Worm (Caenorhabditis elegans) whole organism, L1 larva: Measurements from ENCODE around the gene fdgt-2.

Experiments
- C04F5.9 ChIP-seq: sonication (generic microtip); optimal IDR thresholded peaks from 2 replicates; lab custom pipeline; 2016; ENCODE audit warnings: missing genetic modification characterization, missing compliant biosample characterization
- C16A3.4 ChIP-seq: fragments of 150-350 bp; optimal IDR thresholded peaks from 2 replicates; lab custom pipeline; 2014; ENCODE audit warnings: missing biosample characterization, missing genetic modification characterization
- C34B4.2 ChIP-seq: sonication (generic microtip); optimal IDR thresholded peaks from 2 replicates; lab custom pipeline; 2017; ENCODE audit warnings: mild to moderate bottlenecking, missing genetic modification characterization, missing compliant biosample characterization
- F16B12.6 ChIP-seq: fragments of 150-350 bp; optimal IDR thresholded peaks from 2 replicates; lab custom pipeline; 2014; ENCODE audit warnings: missing biosample characterization, missing genetic modification characterization
- aha-1 ChIP-seq: fragments of 150-350 bp; optimal IDR thresholded peaks from 2 replicates; lab custom pipeline; 2014; ENCODE audit warnings: missing biosample characterization, missing genetic modification characterization
- alr-1 ChIP-seq: fragments of 200-800 bp; sonication (Bioruptor generic); optimal IDR thresholded peaks from 2 replicates; lab custom pipeline; 2018; ENCODE audit warnings: borderline replicate concordance, mild to moderate bottlenecking, missing genetic modification characterization, missing compliant biosample characterization
- ceh-8 ChIP-seq: fragments of 200-800 bp; sonication (Bioruptor generic); optimal IDR thresholded peaks from 2 replicates; lab custom pipeline; 2018; ENCODE audit warnings: mild to moderate bottlenecking, missing genetic modification characterization, moderate library complexity, missing compliant biosample characterization
- ceh-82 ChIP-seq, 3 experiments: fragments of 150-350 bp in 1 of 3; sonication (generic microtip) in 2 of 3; optimal IDR thresholded peaks; 2 replicates each; lab custom pipeline; 2014 to 2017; ENCODE audit warnings: missing biosample characterization in 3 of 3, missing genetic modification characterization in 3 of 3
- ceh-88 ChIP-seq: fragments of 200-800 bp; sonication (Bioruptor generic); IDR thresholded peaks from 2 replicates; pipeline ENCODE4 v1.3.6; 2022; ENCODE audit warnings: missing genetic modification characterization, missing compliant biosample characterization
- ceh-90 ChIP-seq: sonication (generic microtip); optimal IDR thresholded peaks from 2 replicates; lab custom pipeline; 2016; ENCODE audit warnings: missing genetic modification characterization, missing compliant biosample characterization
- ces-1 ChIP-seq: fragments of 150-350 bp; optimal IDR thresholded peaks from 2 replicates; lab custom pipeline; 2014; ENCODE audit warnings: missing biosample characterization, missing genetic modification reagents, missing genetic modification characterization
- dpl-1 ChIP-seq, 3 experiments: fragments of 150-350 bp in 2 of 3; sonication (generic microtip) in 1 of 3; optimal IDR thresholded peaks; 2 replicates each; lab custom pipeline; 2014 to 2017; ENCODE audit warnings: missing biosample characterization in 3 of 3, missing genetic modification characterization in 3 of 3, missing genetic modification reagents in 3 of 3
- elt-2 ChIP-seq: sonication (generic microtip); optimal IDR thresholded peaks from 2 replicates; lab custom pipeline; 2016; ENCODE audit warnings: missing genetic modification characterization, mild to moderate bottlenecking, inconsistent platforms, missing compliant biosample characterization, missing genetic modification reagents
- ets-5 ChIP-seq: fragments of 200-800 bp; sonication (Bioruptor generic); IDR thresholded peaks from 2 replicates; pipeline ENCODE4 v1.3.6; 2022; ENCODE audit warnings: missing genetic modification characterization, missing compliant biosample characterization
- fkh-10 ChIP-seq: sonication (generic microtip); optimal IDR thresholded peaks from 2 replicates; lab custom pipeline; 2017; ENCODE audit warnings: missing biosample characterization, missing genetic modification reagents, missing genetic modification characterization
- fos-1 ChIP-seq: fragments of 150-350 bp; optimal IDR thresholded peaks from 2 replicates; lab custom pipeline; 2014; ENCODE audit warnings: missing biosample characterization, missing genetic modification characterization
- hlh-17 ChIP-seq: fragments of 200-800 bp; sonication (Bioruptor generic); optimal IDR thresholded peaks from 2 replicates; lab custom pipeline; 2018; ENCODE audit warnings: missing genetic modification characterization, mild to moderate bottlenecking, missing compliant biosample characterization, moderate library complexity, borderline replicate concordance
- hlh-4 ChIP-seq: sonication (generic microtip); optimal IDR thresholded peaks from 2 replicates; lab custom pipeline; 2016; ENCODE audit warnings: mild to moderate bottlenecking, missing genetic modification characterization, missing compliant biosample characterization
- hpl-2 ChIP-seq: fragments of 150-350 bp; optimal IDR thresholded peaks from 2 replicates; lab custom pipeline; 2014; ENCODE audit warnings: missing biosample characterization, missing genetic modification reagents, missing genetic modification characterization
- irx-1 ChIP-seq: sonication (generic microtip); optimal IDR thresholded peaks from 2 replicates; lab custom pipeline; 2016; ENCODE audit warnings: missing genetic modification characterization, missing compliant biosample characterization
- isw-1 ChIP-seq: fragments of 200-800 bp; sonication (Bioruptor generic); IDR thresholded peaks from 2 replicates; pipeline ENCODE4 v1.3.6; 2022; ENCODE audit warnings: missing genetic modification characterization, missing compliant biosample characterization
- jun-1 ChIP-seq: fragments of 150-350 bp; optimal IDR thresholded peaks from 2 replicates; lab custom pipeline; 2014; ENCODE audit warnings: missing biosample characterization, missing genetic modification reagents, missing genetic modification characterization
- lin-13 ChIP-seq: fragments of 150-350 bp; optimal IDR thresholded peaks from 2 replicates; lab custom pipeline; 2014; ENCODE audit warnings: missing biosample characterization, missing genetic modification reagents, missing genetic modification characterization
- lin-14 ChIP-seq: fragments of 200-800 bp; sonication (Bioruptor generic); optimal IDR thresholded peaks from 2 replicates; lab custom pipeline; 2018; ENCODE audit warnings: mild to moderate bottlenecking, missing genetic modification characterization, moderate library complexity, missing compliant biosample characterization
- lin-35 ChIP-seq, 2 experiments: fragments of 150-350 bp; optimal IDR thresholded peaks; 2 replicates each; lab custom pipeline; 2014; ENCODE audit warnings: missing biosample characterization in 2 of 2, missing genetic modification characterization in 2 of 2, missing genetic modification reagents in 2 of 2
- lir-3 ChIP-seq: sonication (generic microtip); optimal IDR thresholded peaks from 2 replicates; lab custom pipeline; 2016; ENCODE audit warnings: mild to moderate bottlenecking, missing genetic modification characterization, moderate library complexity, missing compliant biosample characterization; ENCODE audit not compliant: poor library complexity
- lsy-2 ChIP-seq, 2 experiments: fragments of 150-350 bp; optimal IDR thresholded peaks; 2 replicates each; lab custom pipeline; 2014; ENCODE audit warnings: missing biosample characterization in 2 of 2, missing genetic modification characterization in 2 of 2
- mab-9 ChIP-seq: fragments of 200-800 bp; sonication (Bioruptor generic); IDR thresholded peaks from 2 replicates; pipeline ENCODE4 v1.3.6; 2022; ENCODE audit warnings: missing genetic modification reagents, missing genetic modification characterization, missing compliant biosample characterization
- mep-1 ChIP-seq: fragments of 150-350 bp; optimal IDR thresholded peaks from 2 replicates; lab custom pipeline; 2014; ENCODE audit warnings: missing biosample characterization, missing genetic modification characterization
- nhr-12 ChIP-seq: sonication (generic microtip); optimal IDR thresholded peaks from 2 replicates; lab custom pipeline; 2017; ENCODE audit warnings: missing biosample characterization, missing genetic modification characterization
- nhr-20 ChIP-seq: sonication (generic microtip); optimal IDR thresholded peaks from 2 replicates; lab custom pipeline; 2016; ENCODE audit warnings: mild to moderate bottlenecking, missing genetic modification characterization, missing compliant biosample characterization
- nhr-237 ChIP-seq: fragments of 150-350 bp; optimal IDR thresholded peaks from 2 replicates; lab custom pipeline; 2014; ENCODE audit warnings: missing biosample characterization, missing genetic modification characterization
- nhr-28 ChIP-seq: fragments of 150-350 bp; optimal IDR thresholded peaks from 2 replicates; lab custom pipeline; 2014; ENCODE audit warnings: missing biosample characterization, missing genetic modification characterization
- nhr-47 ChIP-seq: sonication (generic microtip); optimal IDR thresholded peaks from 2 replicates; lab custom pipeline; 2016; ENCODE audit warnings: mild to moderate bottlenecking, missing genetic modification characterization, moderate library complexity, missing compliant biosample characterization
- nhr-71 ChIP-seq: sonication (generic microtip); optimal IDR thresholded peaks from 2 replicates; lab custom pipeline; 2016; ENCODE audit warnings: mild to moderate bottlenecking, missing genetic modification characterization, moderate library complexity, missing compliant biosample characterization
- nhr-84 ChIP-seq: sonication (generic microtip); optimal IDR thresholded peaks from 2 replicates; lab custom pipeline; 2017; ENCODE audit warnings: missing biosample characterization, missing genetic modification characterization
- pag-3 ChIP-seq: sonication (generic microtip); optimal IDR thresholded peaks from 2 replicates; lab custom pipeline; 2017; ENCODE audit warnings: missing genetic modification characterization, mild to moderate bottlenecking, missing compliant biosample characterization, antibody characterized with exemption, borderline replicate concordance; ENCODE audit not compliant: insufficient read depth
- rnt-1 ChIP-seq: sonication (generic microtip); optimal IDR thresholded peaks from 2 replicates; lab custom pipeline; 2016; ENCODE audit warnings: mild to moderate bottlenecking, missing genetic modification characterization, moderate library complexity, missing compliant biosample characterization
- skn-1 ChIP-seq: fragments of 150-350 bp; optimal IDR thresholded peaks from 2 replicates; lab custom pipeline; 2014; ENCODE audit warnings: missing biosample characterization, missing genetic modification characterization
- snu-23 ChIP-seq: sonication (generic microtip); optimal IDR thresholded peaks from 2 replicates; lab custom pipeline; 2016; ENCODE audit warnings: missing genetic modification characterization, missing compliant biosample characterization
- swsn-7 ChIP-seq: sonication (generic microtip); optimal IDR thresholded peaks from 2 replicates; lab custom pipeline; 2016; ENCODE audit warnings: missing genetic modification characterization, missing compliant biosample characterization
- unc-130 ChIP-seq: fragments of 150-350 bp; optimal IDR thresholded peaks from 2 replicates; lab custom pipeline; 2017; ENCODE audit warnings: missing biosample characterization, missing genetic modification characterization, inconsistent platforms
- unc-30 ChIP-seq: sonication (generic microtip); optimal IDR thresholded peaks from 2 replicates; lab custom pipeline; 2017; ENCODE audit warnings: missing biosample characterization, missing genetic modification characterization
- unc-62 ChIP-seq: fragments of 150-350 bp; optimal IDR thresholded peaks from 2 replicates; lab custom pipeline; 2014; ENCODE audit warnings: missing biosample characterization, missing genetic modification reagents, missing genetic modification characterization
- unc-98 ChIP-seq: fragments of 200-800 bp; sonication (Bioruptor generic); IDR thresholded peaks from 2 replicates; pipeline ENCODE4 v1.3.6; 2022; ENCODE audit warnings: missing genetic modification characterization, missing compliant biosample characterization
- ztf-11 ChIP-seq, 2 experiments: sonication (generic microtip); optimal IDR thresholded peaks; 2 replicates each; lab custom pipeline; 2016 to 2017; ENCODE audit warnings: missing genetic modification characterization in 2 of 2, missing biosample characterization in 1 of 2, missing compliant biosample characterization in 1 of 2
- ztf-4 ChIP-seq: fragments of 150-350 bp; optimal IDR thresholded peaks from 2 replicates; lab custom pipeline; 2014; ENCODE audit warnings: missing biosample characterization, missing genetic modification characterization

The fdgt-2 gene

ce11 chrII:8464448-8464898, 47.1 kb downstream of the fdgt-2 start, which contains the start of gene fars-3 (continued):
- TF ChIP-seq unc-62 (GFP tag; lab: Kevin White, UChicago) = no peak
- no peak for TF ChIP-seq isw-1
- TF ChIP-seq F16B12.6 (tag; lab: Kevin White, UChicago) = peak; percentile 78
- TF ChIP-seq nhr-237 (tag; lab: Kevin White, UChicago) = no peak
- no peak for TF ChIP-seq rnt-1 (tag; lab: Kevin White, UChicago)
- no peak for TF ChIP-seq ztf-4 (tag; lab: Kevin White, UChicago)
- TF ChIP-seq nhr-20 (tag; lab: Kevin White, UChicago) = peak; percentile 5
- no peak for TF ChIP-seq nhr-12 (tag; lab: Kevin White, UChicago)
- TF ChIP-seq hlh-17 (GFP tag; lab: Kevin White, UChicago) = no peak
- TF ChIP-seq ces-1 = no peak
- TF ChIP-seq hlh-4 (tag; lab: Kevin White, UChicago) = no peak
- no peak for TF ChIP-seq mab-9 (GFP tag; lab: Robert Waterston, UW)
- TF ChIP-seq fos-1 = no peak
- no peak for TF ChIP-seq lir-3 (tag; lab: Kevin White, UChicago)
- no peak for TF ChIP-seq ceh-90
- peak; percentile 38 for TF ChIP-seq unc-130 (tag; lab: Kevin White, UChicago)
- TF ChIP-seq jun-1 = no peak
- TF ChIP-seq swsn-7 (tag; lab: Kevin White, UChicago) = peak; percentile 8
- TF ChIP-seq fkh-10 (GFP tag; lab: Kevin White, UChicago) = no peak
- TF ChIP-seq ztf-11 (tag; optimal IDR thresholded peaks at IDR 0.05; lab: Kevin White, UChicago) = no peak
- TF ChIP-seq nhr-84 (tag; lab: Kevin White, UChicago) = no peak
- TF ChIP-seq ceh-8 = no peak
- TF ChIP-seq hpl-2 (GFP tag; lab: Kevin White, UChicago) = no peak
- TF ChIP-seq unc-30 (tag; lab: Kevin White, UChicago) = no peak
- peak; percentile 70 for TF ChIP-seq mep-1 (tag; lab: Kevin White, UChicago)
- no peak for TF ChIP-seq ceh-82 (tag; optimal IDR thresholded peaks at IDR 0.05; lab: Kevin White, UChicago)
- TF ChIP-seq nhr-47 = no peak
- TF ChIP-seq snu-23 = peak; percentile 31
- no peak for TF ChIP-seq C34B4.2 (tag; lab: Kevin White, UChicago)
- no peak for TF ChIP-seq lin-13 (GFP tag; lab: Kevin White, UChicago)
- TF ChIP-seq lin-35 (GFP tag; optimal IDR thresholded peaks at IDR 0.05; lab: Kevin White, UChicago) = peak in 1 of 2 experiments; percentile 28
- no peak for TF ChIP-seq lin-14 (GFP tag; lab: Kevin White, UChicago)
- TF ChIP-seq elt-2 = no peak
- TF ChIP-seq irx-1 (tag; lab: Kevin White, UChicago) = no peak
- no peak for TF ChIP-seq C16A3.4 (tag; lab: Kevin White, UChicago)
- TF ChIP-seq pag-3 = no peak
- TF ChIP-seq dpl-1 (GFP tag; optimal IDR thresholded peaks at IDR 0.05; lab: Kevin White, UChicago) = peak in 1 of 3 experiments; percentile 52
- no peak for TF ChIP-seq aha-1 (tag; lab: Kevin White, UChicago)
- no peak for TF ChIP-seq ets-5 (GFP tag; lab: Robert Waterston, UW)
- TF ChIP-seq, all 84 proteins: peak for 18

DNA sequence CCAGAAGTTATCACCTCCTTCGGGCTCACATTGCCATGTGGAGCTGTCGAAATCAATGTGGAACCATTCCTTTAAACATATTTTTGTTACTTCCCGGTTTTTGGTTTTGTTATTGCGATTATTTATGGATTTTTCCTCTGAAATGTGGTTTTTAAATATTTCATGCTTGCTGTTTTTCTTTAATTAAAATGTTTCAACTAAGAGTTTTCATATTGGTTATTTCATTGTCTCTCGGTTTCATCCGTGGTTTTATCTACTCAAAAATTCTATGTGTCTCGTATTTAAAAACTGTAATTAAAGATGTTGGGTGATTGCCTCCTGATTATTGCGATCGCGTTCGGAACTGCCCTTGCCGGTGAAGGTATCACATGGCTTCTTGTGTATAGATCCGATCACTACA, 49.5 kb downstream of the fdgt-2 start, which contains the start of gene F22B5.10:
F22B5.10 (plus strand) TSS at position 301 of the 400 bp plus-strand sequence.
- no peak for TF ChIP-seq ceh-88 (GFP tag; lab: Robert Waterston, UW)
- no peak for TF ChIP-seq lsy-2 (tag; optimal IDR thresholded peaks at IDR 0.05; lab: Kevin White, UChicago)
- TF ChIP-seq unc-98 = no peak
- no peak for TF ChIP-seq alr-1 (tag; lab: Kevin White, UChicago)
- no peak for TF ChIP-seq ces-1
- TF ChIP-seq fkh-10 (GFP tag; lab: Kevin White, UChicago) = no peak
- TF ChIP-seq C04F5.9 (tag; lab: Kevin White, UChicago) = no peak
- TF ChIP-seq skn-1 (tag; lab: Kevin White, UChicago) = no peak
- no peak for TF ChIP-seq nhr-28 (tag; lab: Kevin White, UChicago)
- TF ChIP-seq pag-3 = no peak
- no peak for TF ChIP-seq nhr-71 (tag; lab: Kevin White, UChicago)
- TF ChIP-seq C34B4.2 (tag; lab: Kevin White, UChicago) = no peak
- no peak for TF ChIP-seq ztf-4 (tag; lab: Kevin White, UChicago)
